Worm (Caenorhabditis elegans) whole organism, L3 larva: ENCODE data around the gene srz-13.

Source experiments
- R02D3.7 ChIP-seq: fragments of 150-350 bp; optimal IDR thresholded peaks from 2 replicates; lab custom pipeline; 2014; ENCODE audit warnings: missing biosample characterization, missing genetic modification characterization
- ZK546.5 ChIP-seq: sonication (generic microtip); optimal IDR thresholded peaks from 2 replicates; lab custom pipeline; 2017; ENCODE audit warnings: missing biosample characterization, missing genetic modification characterization
- aly-2 ChIP-seq: fragments of 150-350 bp; optimal IDR thresholded peaks from 2 replicates; lab custom pipeline; 2014; ENCODE audit warnings: missing biosample characterization, missing genetic modification characterization
- ama-1 ChIP-seq: fragments of 150-350 bp; optimal IDR thresholded peaks from 2 replicates; lab custom pipeline; 2018
- ceh-16 ChIP-seq: sonication (generic microtip); optimal IDR thresholded peaks from 2 replicates; lab custom pipeline; 2017; ENCODE audit warnings: missing biosample characterization, missing genetic modification characterization
- ceh-28 ChIP-seq: fragments of 150-350 bp; optimal IDR thresholded peaks from 2 replicates; lab custom pipeline; 2014; ENCODE audit warnings: missing biosample characterization, missing genetic modification reagents, missing genetic modification characterization
- ceh-9 ChIP-seq: sonication (generic microtip); optimal IDR thresholded peaks from 2 replicates; lab custom pipeline; 2018; ENCODE audit warnings: missing biosample characterization, missing genetic modification characterization
- egl-27 ChIP-seq: sonication (generic microtip); optimal IDR thresholded peaks from 4 replicates; lab custom pipeline; 2017; ENCODE audit warnings: missing biosample characterization, missing genetic modification reagents, missing genetic modification characterization
- egl-5 ChIP-seq: fragments of 150-350 bp; optimal IDR thresholded peaks from 2 replicates; lab custom pipeline; 2017; ENCODE audit warnings: missing biosample characterization, missing genetic modification reagents, missing genetic modification characterization, inconsistent platforms
- elt-2 ChIP-seq: sonication (generic microtip); optimal IDR thresholded peaks from 2 replicates; lab custom pipeline; 2016; ENCODE audit warnings: missing genetic modification reagents, mild to moderate bottlenecking, missing genetic modification characterization, missing compliant biosample characterization
- elt-3 ChIP-seq, 3 experiments: fragments of 150-350 bp in 1 of 3; sonication (generic microtip) in 2 of 3; optimal IDR thresholded peaks; 2 replicates in 2 of 3; 4 replicates in 1 of 3; lab custom pipeline; 2014 to 2017; ENCODE audit warnings: missing biosample characterization in 3 of 3, missing genetic modification characterization in 3 of 3
- fkh-10 ChIP-seq: sonication (generic microtip); optimal IDR thresholded peaks from 2 replicates; lab custom pipeline; 2017; ENCODE audit warnings: missing biosample characterization, missing genetic modification reagents, missing genetic modification characterization
- fkh-2 ChIP-seq: fragments of 150-350 bp; optimal IDR thresholded peaks from 2 replicates; lab custom pipeline; 2014; ENCODE audit warnings: missing biosample characterization, missing genetic modification reagents, missing genetic modification characterization
- fos-1 ChIP-seq: fragments of 150-350 bp; optimal IDR thresholded peaks from 2 replicates; lab custom pipeline; 2014; ENCODE audit warnings: missing biosample characterization, missing genetic modification characterization
- hmg-11 ChIP-seq: sonication (generic microtip); optimal IDR thresholded peaks from 2 replicates; lab custom pipeline; 2016; ENCODE audit warnings: missing genetic modification characterization, missing compliant biosample characterization
- jun-1 ChIP-seq: fragments of 150-350 bp; optimal IDR thresholded peaks from 2 replicates; lab custom pipeline; 2014; ENCODE audit warnings: missing biosample characterization, missing genetic modification reagents, missing genetic modification characterization
- lin-15B ChIP-seq: fragments of 150-350 bp; optimal IDR thresholded peaks from 2 replicates; lab custom pipeline; 2014; ENCODE audit warnings: missing biosample characterization, missing genetic modification characterization
- lin-39 ChIP-seq: fragments of 150-350 bp; optimal IDR thresholded peaks from 2 replicates; lab custom pipeline; 2018; ENCODE audit warnings: missing biosample characterization, missing genetic modification reagents, missing genetic modification characterization
- lsy-12 ChIP-seq: sonication (generic microtip); optimal IDR thresholded peaks from 2 replicates; lab custom pipeline; 2016; ENCODE audit warnings: mild to moderate bottlenecking, missing genetic modification characterization, missing compliant biosample characterization
- mdl-1 ChIP-seq: fragments of 150-350 bp; optimal IDR thresholded peaks from 2 replicates; lab custom pipeline; 2014; ENCODE audit warnings: missing biosample characterization, missing genetic modification characterization
- mml-1 ChIP-seq: fragments of 150-350 bp; sonication (generic microtip); optimal IDR thresholded peaks from 3 replicates; lab custom pipeline; 2014; ENCODE audit warnings: missing biosample characterization, missing genetic modification characterization
- nfya-1 ChIP-seq: sonication (generic microtip); optimal IDR thresholded peaks from 2 replicates; lab custom pipeline; 2017; ENCODE audit warnings: missing genetic modification characterization, mild to moderate bottlenecking, missing compliant biosample characterization, antibody characterized with exemption, moderate library complexity; ENCODE audit not compliant: insufficient read depth
- nhr-11 ChIP-seq: fragments of 150-350 bp; optimal IDR thresholded peaks from 2 replicates; lab custom pipeline; 2014; ENCODE audit warnings: missing biosample characterization, missing genetic modification characterization
- nhr-12 ChIP-seq: fragments of 150-350 bp; optimal IDR thresholded peaks from 2 replicates; lab custom pipeline; 2014; ENCODE audit warnings: missing biosample characterization, missing genetic modification characterization
- nhr-23 ChIP-seq: fragments of 150-350 bp; optimal IDR thresholded peaks from 2 replicates; lab custom pipeline; 2014; ENCODE audit warnings: missing biosample characterization, missing genetic modification reagents, missing genetic modification characterization
- nhr-25 ChIP-seq: sonication (generic microtip); optimal IDR thresholded peaks from 2 replicates; lab custom pipeline; 2017; ENCODE audit warnings: missing biosample characterization, missing genetic modification characterization
- nhr-28 ChIP-seq: fragments of 150-350 bp; optimal IDR thresholded peaks from 2 replicates; lab custom pipeline; 2014; ENCODE audit warnings: missing biosample characterization, missing genetic modification characterization
- nhr-43 ChIP-seq: sonication (generic microtip); optimal IDR thresholded peaks from 2 replicates; lab custom pipeline; 2016; ENCODE audit warnings: mild to moderate bottlenecking, missing genetic modification characterization, missing compliant biosample characterization; ENCODE audit not compliant: poor library complexity, severe bottlenecking
- nhr-67 ChIP-seq: fragments of 150-350 bp; optimal IDR thresholded peaks from 2 replicates; lab custom pipeline; 2014; ENCODE audit warnings: missing biosample characterization, missing genetic modification characterization
- nhr-77 ChIP-seq: fragments of 150-350 bp; optimal IDR thresholded peaks from 2 replicates; lab custom pipeline; 2014; ENCODE audit warnings: missing biosample characterization, missing genetic modification characterization
- pha-4 ChIP-seq: fragments of 150-350 bp; optimal IDR thresholded peaks from 2 replicates; lab custom pipeline; 2014; ENCODE audit warnings: missing biosample characterization, missing genetic modification reagents, missing genetic modification characterization
- pqm-1 ChIP-seq: fragments of 150-350 bp; optimal IDR thresholded peaks from 2 replicates; lab custom pipeline; 2017; ENCODE audit warnings: missing biosample characterization, missing genetic modification characterization, inconsistent platforms
- sea-2 ChIP-seq: fragments of 150-350 bp; sonication (generic microtip); optimal IDR thresholded peaks from 4 replicates; lab custom pipeline; 2014; ENCODE audit warnings: missing biosample characterization, missing genetic modification reagents, missing genetic modification characterization
- skn-1 ChIP-seq: fragments of 150-350 bp; optimal IDR thresholded peaks from 2 replicates; lab custom pipeline; 2014; ENCODE audit warnings: missing biosample characterization, missing genetic modification characterization
- snpc-4 ChIP-seq: fragments of 150-350 bp; optimal IDR thresholded peaks from 2 replicates; lab custom pipeline; 2014; ENCODE audit warnings: missing biosample characterization, missing genetic modification characterization
- tbx-2 ChIP-seq: sonication (generic microtip); optimal IDR thresholded peaks from 2 replicates; lab custom pipeline; 2016; ENCODE audit warnings: mild to moderate bottlenecking, missing genetic modification characterization, missing compliant biosample characterization
- unc-39 ChIP-seq: sonication (generic microtip); optimal IDR thresholded peaks from 4 replicates; lab custom pipeline; 2017; ENCODE audit warnings: missing biosample characterization, missing genetic modification characterization
- unc-62 ChIP-seq: fragments of 150-350 bp; sonication (generic microtip); optimal IDR thresholded peaks from 4 replicates; lab custom pipeline; 2014; ENCODE audit warnings: missing biosample characterization, missing genetic modification reagents, missing genetic modification characterization
- zag-1 ChIP-seq: fragments of 150-350 bp; optimal IDR thresholded peaks from 2 replicates; lab custom pipeline; 2014; ENCODE audit warnings: missing biosample characterization, missing genetic modification characterization

Gene srz-13

ce11 chrV:16204888-16205287 lies 22.7 kb downstream of the srz-13 start, which contains the start of gene irld-26:
Gene irld-26 (plus strand): TSS chrV:16205188.
- TF ChIP-seq aly-2 (tag; lab: Kevin White, UChicago) (no peak), ZK546.5 (no peak), nhr-77 (tag; lab: Kevin White, UChicago) (no peak), elt-2 (tag; lab: Kevin White, UChicago) (no peak), skn-1 (no peak), fkh-10 (GFP tag; lab: Kevin White, UChicago) (no peak), egl-5 (tag; lab: Kevin White, UChicago) (no peak), zag-1 (tag; lab: Kevin White, UChicago) (no peak), ceh-9 (no peak), ceh-28 (tag; lab: Kevin White, UChicago) (no peak), snpc-4 (no peak), nhr-43 (no peak), lin-39 (tag; lab: Kevin White, UChicago) (no peak), fos-1 (tag; lab: Kevin White, UChicago) (no peak), nhr-28 (tag; lab: Kevin White, UChicago) (no peak)

ce11 chrV:16209837-16210236 lies 27.6 kb downstream of the srz-13 start, which contains the start of gene oac-15:
Gene oac-15 (minus strand): TSS chrV:16209937.
- no peak for TF ChIP-seq lsy-12 (tag; lab: Kevin White, UChicago)
- TF ChIP-seq, all 47 proteins: peak for 0

DNA sequence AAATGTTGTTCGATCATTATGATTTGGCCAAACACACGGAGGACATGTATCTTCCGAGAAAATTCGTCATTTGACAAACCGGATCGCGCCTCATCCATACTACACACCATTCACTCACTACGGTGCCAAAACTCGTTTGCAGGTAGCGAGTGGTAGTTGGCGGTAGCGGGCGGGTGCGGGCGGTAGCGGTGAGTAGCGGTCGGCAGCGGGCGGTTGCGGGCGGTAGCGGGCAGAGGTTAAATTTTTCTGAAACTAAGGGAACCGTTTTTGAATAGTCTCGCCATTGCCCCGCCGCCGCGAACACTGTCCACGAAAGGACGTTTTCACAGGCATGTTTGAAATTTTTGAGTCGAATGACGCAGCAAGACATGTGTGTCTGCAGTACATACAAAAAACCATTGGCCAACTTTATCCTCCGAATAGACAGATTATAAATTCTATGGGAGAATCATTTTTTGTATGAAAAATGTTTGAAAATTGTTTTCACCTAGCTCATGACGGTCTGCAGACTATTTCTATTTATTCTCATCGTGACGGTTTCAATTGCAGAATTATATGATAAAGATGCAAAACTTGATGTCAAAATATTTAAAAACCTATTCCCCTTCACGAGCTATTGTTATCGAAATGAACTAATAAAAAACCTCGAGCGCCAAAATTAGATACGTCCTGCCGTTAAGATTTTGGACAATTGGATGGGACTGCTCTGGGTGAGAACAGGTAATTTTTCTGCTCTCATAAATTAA lies 28.2 kb downstream of the srz-13 start, which contains the start of gene F11A5.16:
Gene F11A5.16, plus strand, starts transcription at position 696 of the 746 bp plus-strand sequence.
- no peak for TF ChIP-seq aly-2 (tag; lab: Kevin White, UChicago)
- no peak for TF ChIP-seq ceh-28 (tag; lab: Kevin White, UChicago)
- no peak for TF ChIP-seq lsy-12 (tag; lab: Kevin White, UChicago)
- TF ChIP-seq unc-62: no peak
- no peak for TF ChIP-seq mml-1 (tag; lab: Kevin White, UChicago)
- no peak for TF ChIP-seq skn-1
- TF ChIP-seq nhr-23 (tag; lab: Kevin White, UChicago): no peak
- no peak for TF ChIP-seq fkh-2 (tag; lab: Kevin White, UChicago)
- no peak for TF ChIP-seq nhr-12 (tag; lab: Kevin White, UChicago)
- TF ChIP-seq R02D3.7 (tag; lab: Kevin White, UChicago): no peak
- no peak for TF ChIP-seq nhr-77 (tag; lab: Kevin White, UChicago)
- no peak for TF ChIP-seq unc-39
- no peak for TF ChIP-seq fkh-10 (GFP tag; lab: Kevin White, UChicago)
- no peak for TF ChIP-seq mdl-1 (tag; lab: Kevin White, UChicago)
- TF ChIP-seq fos-1 (tag; lab: Kevin White, UChicago): no peak
- no peak for TF ChIP-seq lin-39 (tag; lab: Kevin White, UChicago)

ce11 chrV:16211713-16212112 lies 29.5 kb downstream of the srz-13 start:
- TF ChIP-seq nhr-12 (tag; lab: Kevin White, UChicago) (no peak), nhr-43 (peak; percentile 26)
- TF ChIP-seq, all 47 proteins: peak for 1

- TF ChIP-seq tbx-2 (no peak), elt-3 (tag; optimal IDR thresholded peaks at IDR 0.05; lab: Kevin White, UChicago) (peak in 2 of 3 experiments; percentile 26 to 43), hmg-11 (tag; lab: Kevin White, UChicago) (no peak), nfya-1 (tag; lab: Kevin White, UChicago) (no peak), nhr-12 (tag; lab: Kevin White, UChicago) (no peak), fos-1 (tag; lab: Kevin White, UChicago) (no peak), jun-1 (tag; lab: Kevin White, UChicago) (no peak), zag-1 (tag; lab: Kevin White, UChicago) (no peak), pha-4 (tag; lab: Kevin White, UChicago) (no peak), aly-2 (tag; lab: Kevin White, UChicago) (no peak), nhr-67 (tag; lab: Kevin White, UChicago) (no peak), fkh-10 (GFP tag; lab: Kevin White, UChicago) (no peak), ama-1 (lab: Kevin White, UChicago) (no peak), nhr-25 (tag; lab: Kevin White, UChicago) (peak; percentile 14), ceh-16 (tag; lab: Kevin White, UChicago) (no peak), pqm-1 (no peak), snpc-4 (no peak), nhr-23 (tag; lab: Kevin White, UChicago) (peak; percentile 39), mml-1 (tag; lab: Kevin White, UChicago) (no peak), nhr-11 (no peak), mdl-1 (tag; lab: Kevin White, UChicago) (no peak), lin-15B (tag; lab: Kevin White, UChicago) (no peak), nhr-43 (peak; percentile 93), sea-2 (GFP tag; lab: Kevin White, UChicago) (no peak), elt-2 (tag; lab: Kevin White, UChicago) (no peak), fkh-2 (tag; lab: Kevin White, UChicago) (no peak), R02D3.7 (tag; lab: Kevin White, UChicago) (no peak), egl-27 (tag; lab: Kevin White, UChicago) (no peak)
Measured at ce11 chrV:16213323-16213722, 31.1 kb downstream of the srz-13 start.
